Fruit fly (Drosophila melanogaster) whole organism, embryonic: ENCODE measurements around the gene CCAP-R.

ENCODE experiments used
- Adf1 ChIP-seq: fragments of 200-800 bp; sonication (Bioruptor generic); IDR thresholded peaks from 2 replicates; pipeline ENCODE4 v1.3.6; 2022; ENCODE audit warnings: missing biosample characterization, missing genetic modification characterization
- Blimp-1 ChIP-seq: fragments of 200-800 bp; sonication (Bioruptor generic); optimal IDR thresholded peaks from 3 replicates; lab custom pipeline; 2018; ENCODE audit warnings: missing biosample characterization, missing genetic modification characterization, mild to moderate bottlenecking, moderate library complexity, missing genetic modification reagents
- CG12155 ChIP-seq: fragments of 200-800 bp; sonication (Bioruptor generic); optimal IDR thresholded peaks from 3 replicates; lab custom pipeline; 2016; ENCODE audit warnings: missing biosample characterization, missing genetic modification characterization
- CG12744 ChIP-seq: fragments of 200-800 bp; sonication (Bioruptor generic); optimal IDR thresholded peaks from 2 replicates; lab custom pipeline; 2016; ENCODE audit warnings: missing biosample characterization, missing genetic modification characterization
- CG14441 ChIP-seq: fragments of 200-800 bp; sonication (Bioruptor generic); IDR thresholded peaks from 2 replicates; pipeline ENCODE4 v1.3.6; 2022; ENCODE audit warnings: missing biosample characterization, missing genetic modification characterization
- CG16863 ChIP-seq: fragments of 200-800 bp; sonication (Bioruptor generic); optimal IDR thresholded peaks from 3 replicates; lab custom pipeline; 2016; ENCODE audit warnings: missing biosample characterization, missing genetic modification characterization
- CG17359 ChIP-seq: fragments of 200-800 bp; sonication (Bioruptor generic); optimal IDR thresholded peaks from 3 replicates; lab custom pipeline; 2018; ENCODE audit warnings: missing biosample characterization, mild to moderate bottlenecking, missing genetic modification characterization, moderate library complexity
- CG17385 ChIP-seq: fragments of 200-800 bp; sonication (Bioruptor generic); optimal IDR thresholded peaks from 3 replicates; lab custom pipeline; 2018; ENCODE audit warnings: missing biosample characterization, mild to moderate bottlenecking, missing genetic modification characterization
- CG17912 ChIP-seq: fragments of 200-800 bp; sonication (Bioruptor generic); optimal IDR thresholded peaks from 2 replicates; lab custom pipeline; 2018; ENCODE audit warnings: missing biosample characterization, mild to moderate bottlenecking, missing genetic modification characterization
- CG2875 ChIP-seq: fragments of 200-800 bp; sonication (Bioruptor generic); optimal IDR thresholded peaks from 2 replicates; lab custom pipeline; 2017; ENCODE audit warnings: missing biosample characterization, mild to moderate bottlenecking, missing genetic modification characterization, missing genetic modification reagents
- CG3726 ChIP-seq: fragments of 200-800 bp; sonication (Bioruptor generic); IDR thresholded peaks from 3 replicates; pipeline ENCODE4, ENCODE4 v1.3.6; 2022; ENCODE audit warnings: missing biosample characterization, missing genetic modification characterization
- CG4360 ChIP-seq: fragments of 200-800 bp; sonication (Bioruptor generic); IDR thresholded peaks from 2 replicates; pipeline ENCODE4 v1.3.6; 2022; ENCODE audit warnings: missing biosample characterization, missing genetic modification characterization
- CG4617 ChIP-seq: fragments of 200-800 bp; sonication (Bioruptor generic); optimal IDR thresholded peaks from 3 replicates; lab custom pipeline; 2016; ENCODE audit warnings: missing biosample characterization, missing genetic modification characterization, borderline replicate concordance
- CG6791 ChIP-seq: fragments of 200-800 bp; sonication (Bioruptor generic); IDR thresholded peaks from 3 replicates; pipeline ENCODE4 v1.3.6; 2022; ENCODE audit warnings: missing biosample characterization, missing genetic modification characterization; ENCODE audit not compliant: partially characterized antibody
- CG7556 ChIP-seq: fragments of 200-800 bp; sonication (Bioruptor generic); optimal IDR thresholded peaks from 2 replicates; lab custom pipeline; 2017; ENCODE audit warnings: missing biosample characterization, mild to moderate bottlenecking, missing genetic modification characterization
- CG7928 ChIP-seq: fragments of 200-800 bp; sonication (Bioruptor generic); optimal IDR thresholded peaks from 2 replicates; lab custom pipeline; 2017; ENCODE audit warnings: missing biosample characterization, mild to moderate bottlenecking, missing genetic modification characterization
- Dfd ChIP-seq, 2 experiments: fragments of >200 bp; optimal IDR thresholded peaks; 2 replicates each; lab custom pipeline; 2017; ENCODE audit warnings: missing biosample characterization in 2 of 2, missing genetic modification characterization in 2 of 2
- Fer3 ChIP-seq: fragments of 200-800 bp; sonication (Bioruptor generic); optimal IDR thresholded peaks from 2 replicates; lab custom pipeline; 2018; ENCODE audit warnings: missing biosample characterization, mild to moderate bottlenecking, missing genetic modification characterization, moderate library complexity
- Hmr ChIP-seq: fragments of 200-800 bp; sonication (Bioruptor generic); optimal IDR thresholded peaks from 3 replicates; lab custom pipeline; 2017; ENCODE audit warnings: mild to moderate bottlenecking, missing biosample characterization, missing genetic modification reagents, missing genetic modification characterization
- Hr3 ChIP-seq: fragments of 200-800 bp; sonication (Bioruptor generic); optimal IDR thresholded peaks from 3 replicates; lab custom pipeline; 2016; ENCODE audit warnings: missing biosample characterization, missing genetic modification characterization
- Hr78 ChIP-seq, 2 experiments: fragments of 200-800 bp in 1 of 2; fragments of >200 bp in 1 of 2; sonication (Bioruptor generic) in 1 of 2; optimal IDR thresholded peaks; 2 replicates each; lab custom pipeline; 2017 to 2019; ENCODE audit warnings: missing biosample characterization in 2 of 2, missing genetic modification characterization in 2 of 2, mild to moderate bottlenecking in 1 of 2, moderate library complexity in 1 of 2
- Lhr ChIP-seq: fragments of 200-800 bp; sonication (Bioruptor generic); optimal IDR thresholded peaks from 3 replicates; lab custom pipeline; 2017; ENCODE audit warnings: mild to moderate bottlenecking, missing biosample characterization, missing genetic modification reagents, missing genetic modification characterization
- Med ChIP-seq: fragments of 200-800 bp; sonication (Bioruptor generic); peaks from one replicate; lab custom pipeline; 2016; ENCODE audit warnings: missing biosample characterization, missing genetic modification characterization, mild to moderate bottlenecking, inconsistent platforms, moderate library complexity
- Ptx1 ChIP-seq: fragments of 200-800 bp; sonication (Bioruptor generic); IDR thresholded peaks from 2 replicates; pipeline ENCODE4 v1.3.6; 2022; ENCODE audit warnings: missing biosample characterization, missing genetic modification characterization
- Sry-β ChIP-seq: fragments of 200-800 bp; sonication (Bioruptor generic); optimal IDR thresholded peaks from 2 replicates; lab custom pipeline; 2018; ENCODE audit warnings: missing biosample characterization, mild to moderate bottlenecking, missing genetic modification characterization, moderate library complexity
- Vsx1 ChIP-seq: fragments of 200-800 bp; sonication (Bioruptor generic); optimal IDR thresholded peaks from 2 replicates; lab custom pipeline; 2017; ENCODE audit warnings: missing biosample characterization, mild to moderate bottlenecking, missing genetic modification characterization, missing genetic modification reagents
- YL-1 ChIP-seq: fragments of 200-800 bp; sonication (Bioruptor generic); optimal IDR thresholded peaks from 3 replicates; lab custom pipeline; 2017; ENCODE audit warnings: missing biosample characterization, mild to moderate bottlenecking, missing genetic modification characterization
- aop ChIP-seq: fragments of 200-800 bp; sonication (Bioruptor generic); IDR thresholded peaks from 2 replicates; pipeline ENCODE4 v1.3.6; 2022; ENCODE audit warnings: missing biosample characterization, missing genetic modification characterization
- ap ChIP-seq: fragments of 200-800 bp; sonication (Bioruptor generic); IDR thresholded peaks from 2 replicates; pipeline ENCODE4 v1.3.6; 2022; ENCODE audit warnings: missing biosample characterization, missing genetic modification characterization
- ara ChIP-seq: fragments of 200-800 bp; sonication (Bioruptor generic); IDR thresholded peaks from 2 replicates; pipeline ENCODE4 v1.3.6; 2022; ENCODE audit warnings: missing biosample characterization, missing genetic modification characterization
- crol ChIP-seq: fragments of 200-800 bp; sonication (Bioruptor generic); IDR thresholded peaks from 2 replicates; pipeline ENCODE4 v1.3.6; 2022; ENCODE audit warnings: missing biosample characterization, missing genetic modification characterization
- gsb-n ChIP-seq: fragments of 200-800 bp; sonication (Bioruptor generic); optimal IDR thresholded peaks from 3 replicates; lab custom pipeline; 2018; ENCODE audit warnings: missing biosample characterization, mild to moderate bottlenecking, missing genetic modification characterization
- gt ChIP-seq: fragments of 200-800 bp; sonication (Bioruptor generic); IDR thresholded peaks from 2 replicates; pipeline ENCODE4 v1.3.6; 2022; ENCODE audit warnings: missing biosample characterization, missing genetic modification characterization
- h ChIP-seq: fragments of >200 bp; optimal IDR thresholded peaks from 2 replicates; lab custom pipeline; 2017
- her ChIP-seq: fragments of 200-800 bp; sonication (Bioruptor generic); optimal IDR thresholded peaks from 2 replicates; lab custom pipeline; 2016; ENCODE audit warnings: missing biosample characterization, missing genetic modification characterization
- ind ChIP-seq: fragments of 200-800 bp; sonication (Bioruptor generic); optimal IDR thresholded peaks from 3 replicates; lab custom pipeline; 2016; ENCODE audit warnings: missing biosample characterization, missing genetic modification characterization
- insv ChIP-seq, 2 experiments: fragments of 200-800 bp; sonication (Bioruptor generic); optimal IDR thresholded peaks; 3 replicates each; lab custom pipeline; 2016 to 2018; ENCODE audit warnings: missing biosample characterization in 2 of 2, missing genetic modification characterization in 2 of 2
- kni ChIP-seq: fragments of 200-800 bp; sonication (Bioruptor generic); optimal IDR thresholded peaks from 3 replicates; lab custom pipeline; 2017; ENCODE audit warnings: mild to moderate bottlenecking, missing biosample characterization, missing genetic modification reagents, missing genetic modification characterization
- lmd ChIP-seq: fragments of 200-800 bp; sonication (Bioruptor generic); IDR thresholded peaks from 2 replicates; pipeline ENCODE4 v1.3.6; 2022; ENCODE audit warnings: missing biosample characterization, missing genetic modification characterization
- mirr ChIP-seq: fragments of 200-800 bp; sonication (Bioruptor generic); optimal IDR thresholded peaks from 3 replicates; lab custom pipeline; 2018; ENCODE audit warnings: missing biosample characterization, mild to moderate bottlenecking, missing genetic modification characterization
- pfk ChIP-seq: fragments of 200-800 bp; sonication (Bioruptor generic); optimal IDR thresholded peaks from 2 replicates; lab custom pipeline; 2018; ENCODE audit warnings: missing biosample characterization, mild to moderate bottlenecking, missing genetic modification characterization, moderate library complexity
- pnt ChIP-seq: fragments of 200-800 bp; sonication (Bioruptor generic); optimal IDR thresholded peaks from 3 replicates; lab custom pipeline; 2016; ENCODE audit warnings: missing biosample characterization, missing genetic modification characterization
- ro ChIP-seq: fragments of 200-800 bp; sonication (Bioruptor generic); IDR thresholded peaks from 2 replicates; pipeline ENCODE4 v1.3.6; 2022; ENCODE audit warnings: missing biosample characterization, missing genetic modification characterization
- row ChIP-seq: fragments of 200-800 bp; sonication (Bioruptor generic); IDR thresholded peaks from 3 replicates; pipeline ENCODE4 v1.3.6; 2022; ENCODE audit warnings: missing biosample characterization, missing genetic modification characterization
- sens ChIP-seq: fragments of 200-800 bp; sonication (Bioruptor generic); peaks from one replicate; lab custom pipeline; 2016; ENCODE audit warnings: missing biosample characterization, missing genetic modification characterization
- sens-2 ChIP-seq: fragments of 200-800 bp; sonication (Bioruptor generic); IDR thresholded peaks from 2 replicates; pipeline ENCODE4 v1.3.6; 2022; ENCODE audit warnings: missing biosample characterization, missing genetic modification characterization
- slp2 ChIP-seq: fragments of 200-800 bp; sonication (Bioruptor generic); optimal IDR thresholded peaks from 2 replicates; lab custom pipeline; 2016; ENCODE audit warnings: missing biosample characterization, missing genetic modification characterization
- sr ChIP-seq: fragments of 200-800 bp; sonication (Bioruptor generic); IDR thresholded peaks from 3 replicates; pipeline ENCODE4 v1.3.6; 2022; ENCODE audit warnings: missing biosample characterization, missing genetic modification characterization
- ssp ChIP-seq: fragments of 200-800 bp; sonication (Bioruptor generic); IDR thresholded peaks from 2 replicates; pipeline ENCODE4 v1.3.6; 2022; ENCODE audit warnings: missing biosample characterization, missing genetic modification characterization
- tup ChIP-seq: fragments of 200-800 bp; sonication (Bioruptor generic); optimal IDR thresholded peaks from 2 replicates; lab custom pipeline; 2016; ENCODE audit warnings: missing biosample characterization, mild to moderate bottlenecking, missing genetic modification characterization, moderate library complexity
- twi ChIP-seq: fragments of 200-800 bp; optimal IDR thresholded peaks from 2 replicates; lab custom pipeline; 2019; ENCODE audit warnings: missing biosample characterization, mild to moderate bottlenecking, missing genetic modification characterization, moderate library complexity

Gene CCAP-R

dm6 chr3R:25882606-25883266 lies 73.3 kb downstream of the CCAP-R start (continued):
- no peak for TF ChIP-seq CG12155
- TF ChIP-seq crol (GFP tag; lab: Robert Waterston, UW) = 0 out of 2 replicates have a peak, but pooled peaks have one; percentile 16
- TF ChIP-seq Adf1 (GFP tag; lab: Robert Waterston, UW) = no peak
- 0 out of 2 replicates have a peak, but pooled peaks have one; percentile 8 for TF ChIP-seq CG4360
- TF ChIP-seq aop (GFP tag; lab: Robert Waterston, UW) = no peak
- no peak for TF ChIP-seq lmd (GFP tag; lab: Robert Waterston, UW)
- no peak for TF ChIP-seq CG6791 (GFP tag; lab: Robert Waterston, UW)
- no peak for TF ChIP-seq CG7556
- TF ChIP-seq ap (GFP tag; lab: Robert Waterston, UW) = no peak
- TF ChIP-seq CG16863 = no peak
- no peak for TF ChIP-seq her (GFP tag; lab: Kevin White, UChicago)
- no peak for TF ChIP-seq CG2875 (GFP tag; lab: Kevin White, UChicago)
- no peak for TF ChIP-seq Hr3 (GFP tag; lab: Kevin White, UChicago)
- no peak for TF ChIP-seq insv (GFP tag; optimal IDR thresholded peaks at IDR 0.05; lab: Kevin White, UChicago)
- no peak for TF ChIP-seq Sry-β (GFP tag; lab: Kevin White, UChicago)
- TF ChIP-seq row (GFP tag; lab: Robert Waterston, UW) = 0 out of 3 replicates have a peak, but pooled peaks have one; percentile 11
- TF ChIP-seq Lhr (GFP tag; lab: Kevin White, UChicago) = no peak
- no peak for TF ChIP-seq Hr78 (GFP tag; optimal IDR thresholded peaks at IDR 0.05; lab: Kevin White, UChicago)
- no peak for TF ChIP-seq CG14441 (GFP tag; lab: Robert Waterston, UW)
- no peak for TF ChIP-seq sr (GFP tag; lab: Robert Waterston, UW)
- no peak for TF ChIP-seq CG7928 (GFP tag; lab: Kevin White, UChicago)
- TF ChIP-seq Med = peak; percentile 57
- no peak for TF ChIP-seq Ptx1 (GFP tag; lab: Robert Waterston, UW)
- TF ChIP-seq slp2 = no peak
- TF ChIP-seq gt (GFP tag; lab: Robert Waterston, UW) = no peak
- TF ChIP-seq ssp = no peak
- no peak for TF ChIP-seq kni (GFP tag; lab: Kevin White, UChicago)
- TF ChIP-seq CG3726 (GFP tag; lab: Robert Waterston, UW) = no peak
- no peak for TF ChIP-seq twi (tag; lab: Kevin White, UChicago)
- TF ChIP-seq ara = no peak
- no peak for TF ChIP-seq CG17385 (GFP tag; lab: Kevin White, UChicago)
- no peak for TF ChIP-seq tup (GFP tag; lab: Kevin White, UChicago)
- TF ChIP-seq sens-2 (GFP tag; lab: Robert Waterston, UW) = no peak
- no peak for TF ChIP-seq pnt (GFP tag; lab: Kevin White, UChicago)
- no peak for TF ChIP-seq CG17359 (tag; lab: Kevin White, UChicago)
- TF ChIP-seq ro (GFP tag; lab: Robert Waterston, UW) = no peak
- peak; percentile 55 for TF ChIP-seq sens (GFP tag; lab: Kevin White, UChicago)
- peak; percentile 27 for TF ChIP-seq Vsx1 (GFP tag; lab: Kevin White, UChicago)
- TF ChIP-seq YL-1 (GFP tag; lab: Kevin White, UChicago) = no peak
- no peak for TF ChIP-seq Fer3 (tag; lab: Kevin White, UChicago)
- TF ChIP-seq CG12744 (GFP tag; lab: Kevin White, UChicago) = no peak
- TF ChIP-seq CG17912 (GFP tag; lab: Kevin White, UChicago) = no peak
- TF ChIP-seq Blimp-1 (GFP tag; lab: Kevin White, UChicago) = peak; percentile 70
- TF ChIP-seq gsb-n = peak; percentile 2
- no peak for TF ChIP-seq h (lab: Kevin White, UChicago)
- no peak for TF ChIP-seq Dfd (GFP tag; optimal IDR thresholded peaks at IDR 0.05; lab: Kevin White, UChicago)
- no peak for TF ChIP-seq Hmr (GFP tag; lab: Kevin White, UChicago)
- no peak for TF ChIP-seq ind (GFP tag; lab: Kevin White, UChicago)
- no peak for TF ChIP-seq CG4617 (GFP tag; lab: Kevin White, UChicago)
- TF ChIP-seq mirr (GFP tag; lab: Kevin White, UChicago) = no peak
- no peak for TF ChIP-seq pfk (GFP tag; lab: Kevin White, UChicago)
